Worm (Caenorhabditis elegans): ENCODE data around the gene C03B1.10.

- TF ChIP-seq ztf-23 (GFP tag; IDR thresholded peaks at IDR 0.05) = no peak
- no peak for TF ChIP-seq ref-1 (GFP tag; conservative IDR thresholded peaks at IDR 0.05)
- TF ChIP-seq flt-1 (GFP tag; IDR thresholded peaks at IDR 0.05) = no peak
- TF ChIP-seq klf-2 (GFP tag; conservative IDR thresholded peaks at IDR 0.05) = no peak
- TF ChIP-seq ztf-29 (GFP tag; IDR thresholded peaks at IDR 0.05) = no peak
- no peak for TF ChIP-seq tab-1 (GFP tag; IDR thresholded peaks at IDR 0.05)
These were observed 41.8 kb upstream of the C03B1.10 start for ce11 chrX:6399450-6399849.

Data from whole organism, midembryonic.